Worm (Caenorhabditis elegans): Measurements from ENCODE around the gene ooc-3.

Gene ooc-3

DNA sequence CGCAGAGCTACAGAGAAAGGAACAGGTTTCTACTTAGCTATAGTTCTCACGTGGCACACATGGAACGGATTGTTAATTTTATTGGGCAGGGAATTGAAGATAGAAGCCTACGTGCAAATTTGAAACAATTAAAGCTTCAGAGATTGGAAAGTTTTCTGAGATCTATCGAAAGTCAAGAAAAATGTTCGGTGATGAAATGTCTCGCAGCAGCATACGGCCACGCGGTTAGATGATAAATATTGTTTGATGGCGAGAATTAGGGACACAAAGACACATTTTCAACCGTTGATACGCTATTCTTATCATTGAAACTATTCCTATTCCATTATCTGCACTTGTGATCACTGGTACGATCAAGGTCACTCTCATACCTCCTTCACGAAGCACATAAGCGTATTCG lies 22.6 kb downstream of the ooc-3 start (continued):
- no peak for TF ChIP-seq ceh-63 (GFP tag; optimal IDR thresholded peaks at IDR 0.05)
- no peak for TF ChIP-seq egl-13 (tag; optimal IDR thresholded peaks at IDR 0.05)
- no peak for TF ChIP-seq aly-2 (tag; optimal IDR thresholded peaks at IDR 0.05)
- no peak for TF ChIP-seq elt-2 (tag; optimal IDR thresholded peaks at IDR 0.05)
- no peak for TF ChIP-seq pag-3 (tag; optimal IDR thresholded peaks at IDR 0.05; ENCODE audit: borderline replicate concordance, insufficient read depth)
- no peak for TF ChIP-seq unc-86 (tag; optimal IDR thresholded peaks at IDR 0.05)
- no peak for TF ChIP-seq grh-1 (GFP tag; IDR thresholded peaks at IDR 0.05)
- TF ChIP-seq efl-3 (GFP tag; optimal IDR thresholded peaks at IDR 0.05), result no peak
- TF ChIP-seq unc-130 (tag; optimal IDR thresholded peaks at IDR 0.05), result peak; percentile 22
- TF ChIP-seq dpl-1 (GFP tag; optimal IDR thresholded peaks at IDR 0.05), result peak in 1 of 3 experiments; percentile 30
- TF ChIP-seq elt-3 (tag; optimal IDR thresholded peaks at IDR 0.05), result peak; percentile 2 to 93 (median 73)

DNA sequence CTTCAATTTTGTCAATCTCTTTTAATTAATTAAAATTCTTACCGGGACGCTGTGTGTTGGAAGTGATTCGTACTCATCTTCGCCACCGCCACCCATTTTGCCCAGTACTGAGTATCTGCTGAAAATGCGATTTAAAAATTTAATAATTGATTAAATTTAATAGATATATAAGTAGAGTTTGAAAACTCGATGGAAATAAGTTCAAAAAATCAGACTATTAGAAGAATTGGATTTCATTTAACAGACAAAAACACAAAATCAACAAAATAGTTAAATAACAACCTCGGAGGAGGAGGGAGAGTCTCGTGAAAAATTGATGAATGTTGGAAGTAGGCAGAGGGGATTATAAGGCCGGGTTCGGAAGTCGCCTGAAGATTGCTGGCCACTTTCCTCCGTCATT lies 23.2 kb downstream of the ooc-3 start, which contains the start of gene mfn-1:
Gene mfn-1, minus strand, starts transcription at position 101 of the 400 bp plus-strand sequence.
- TF ChIP-seq C16A3.4 (tag; optimal IDR thresholded peaks at IDR 0.05), result no peak
- no peak for TF ChIP-seq efl-1 (optimal IDR thresholded peaks at IDR 0.05)
- TF ChIP-seq efl-1 (GFP tag; optimal IDR thresholded peaks at IDR 0.05 in 1 of 2), result peak in 1 of 2 experiments; percentile 26

DNA sequence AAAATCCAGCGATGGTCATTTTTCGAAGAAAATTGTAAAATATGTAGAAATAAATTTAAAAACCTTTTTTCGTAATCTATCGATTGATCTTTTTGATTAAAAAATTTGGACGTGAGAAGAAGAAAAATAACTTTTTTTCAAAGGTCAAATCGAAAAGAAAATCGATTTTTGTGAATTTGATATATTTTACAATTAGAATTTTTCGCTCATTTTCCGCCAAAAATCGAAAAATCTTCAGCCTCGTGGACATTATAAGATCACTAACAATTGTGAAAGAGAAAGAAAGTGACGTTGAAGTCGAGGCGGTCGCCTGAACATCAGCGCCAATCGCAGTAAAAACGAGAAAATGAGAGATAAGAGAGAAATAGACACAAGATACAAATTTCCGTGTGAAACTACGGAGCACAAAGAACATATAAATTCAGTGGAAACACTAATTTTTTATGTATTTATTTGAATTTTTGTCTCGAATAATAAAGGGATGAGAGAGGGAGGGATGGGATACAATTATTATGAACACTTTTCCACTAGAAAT lies 25.5 kb downstream of the ooc-3 start, which contains the start of gene cisd-1:
Gene cisd-1, minus strand, starts transcription at position 51 of the 535 bp plus-strand sequence.
- TF ChIP-seq ztf-4 (tag; optimal IDR thresholded peaks at IDR 0.05) (no peak), tbx-2 (tag; optimal IDR thresholded peaks at IDR 0.05) (peak; percentile 0), blmp-1 (tag; optimal IDR thresholded peaks at IDR 0.05) (peak; percentile 82), elt-2 (tag; optimal IDR thresholded peaks at IDR 0.05) (peak; percentile 33), nhr-90 (tag; optimal IDR thresholded peaks at IDR 0.05; ENCODE audit: poor library complexity) (peak; percentile 10), nhr-12 (tag; optimal IDR thresholded peaks at IDR 0.05) (no peak), nhr-85 (tag) (peak; percentile 16), mep-1 (tag; optimal IDR thresholded peaks at IDR 0.05) (peak; percentile 10), nhr-71 (tag; optimal IDR thresholded peaks at IDR 0.05) (peak; percentile 32), lin-35 (GFP tag; optimal IDR thresholded peaks at IDR 0.05) (peak in 1 of 2 experiments; percentile 34), mdl-1 (tag; optimal IDR thresholded peaks at IDR 0.05) (peak in 1 of 2 experiments; percentile 11), aly-2 (tag; optimal IDR thresholded peaks at IDR 0.05) (no peak), elt-3 (tag; optimal IDR thresholded peaks at IDR 0.05) (peak in 1 of 6 experiments; percentile 1), lin-14 (GFP tag; optimal IDR thresholded peaks at IDR 0.05) (peak; percentile 49), snu-23 (GFP tag; optimal IDR thresholded peaks at IDR 0.05) (peak; percentile 28), fkh-10 (GFP tag; optimal IDR thresholded peaks at IDR 0.05) (no peak), efl-3 (GFP tag; optimal IDR thresholded peaks at IDR 0.05) (no peak), sup-37 (GFP tag; optimal IDR thresholded peaks at IDR 0.05) (no peak), nhr-19 (GFP tag; conservative IDR thresholded peaks at IDR 0.05) (peak; percentile 30; the same call in 1 of the 2 replicates)

- TF ChIP-seq lin-39 (tag; optimal IDR thresholded peaks at IDR 0.05), result no peak
- TF ChIP-seq tbx-2 (tag; optimal IDR thresholded peaks at IDR 0.05), result no peak
- no peak for TF ChIP-seq efl-1 (optimal IDR thresholded peaks at IDR 0.05)
- TF ChIP-seq efl-1 (GFP tag; optimal IDR thresholded peaks at IDR 0.05 in 1 of 2), result no peak
- TF ChIP-seq efl-3 (GFP tag; optimal IDR thresholded peaks at IDR 0.05), result no peak
These were observed 27.6 kb downstream of the ooc-3 start, which contains the start of gene klp-17 for ce11 chrII:11467541-11467940. Gene klp-17 (minus strand): TSS chrII:11467641.

DNA sequence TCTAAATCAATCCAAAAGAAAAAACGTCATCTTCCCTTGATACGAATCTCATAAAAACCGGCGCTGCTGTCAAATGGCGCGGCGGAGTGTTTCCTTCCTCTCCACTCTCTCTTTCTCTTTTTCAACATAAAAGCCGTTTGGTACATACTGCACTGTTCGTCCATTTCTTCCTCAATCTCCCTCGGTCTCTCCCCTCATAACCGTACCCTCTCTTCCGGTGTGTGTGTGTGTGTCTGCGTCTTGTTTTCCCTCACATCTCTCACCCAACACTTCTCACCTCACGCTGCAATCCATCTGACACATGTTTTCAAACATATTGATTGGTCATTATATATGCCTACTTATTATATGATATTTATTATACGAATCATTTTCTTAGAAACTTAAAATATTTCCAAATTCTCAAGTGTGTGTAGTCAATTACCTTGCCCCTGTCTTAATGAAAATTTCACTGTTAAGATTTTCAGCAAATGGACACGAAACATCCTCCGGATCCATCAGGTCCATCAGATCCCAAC lies 30.6 kb downstream of the ooc-3 start, which contains the start of the genes aars-1 and rga-1:
Gene aars-1, minus strand, starts transcription at position 71 of the 518 bp plus-strand sequence.
Gene rga-1, plus strand, starts transcription at position 468 of the 518 bp plus-strand sequence.
- TF ChIP-seq C34B4.2 (tag; optimal IDR thresholded peaks at IDR 0.05), result no peak
- TF ChIP-seq nhr-237 (tag; optimal IDR thresholded peaks at IDR 0.05), result no peak
- TF ChIP-seq xbp-1 (tag; optimal IDR thresholded peaks at IDR 0.05), result peak; percentile 24
- peak in 1 of 2 experiments; percentile 16 for TF ChIP-seq ztf-11 (tag; optimal IDR thresholded peaks at IDR 0.05)
- peak; percentile 16 for TF ChIP-seq nhr-47 (tag; optimal IDR thresholded peaks at IDR 0.05)
- no peak for TF ChIP-seq tlp-1 (tag; optimal IDR thresholded peaks at IDR 0.05)
- peak; percentile 61 for TF ChIP-seq rnt-1 (tag; optimal IDR thresholded peaks at IDR 0.05)
- no peak for TF ChIP-seq lin-15B (tag; optimal IDR thresholded peaks at IDR 0.05)
- peak; percentile 36 for TF ChIP-seq dsc-1 (tag; optimal IDR thresholded peaks at IDR 0.05)
- TF ChIP-seq nhr-19 (GFP tag; conservative IDR thresholded peaks at IDR 0.05), result peak; percentile 33
- no peak for TF ChIP-seq lin-13 (GFP tag; optimal IDR thresholded peaks at IDR 0.05)
- peak; percentile 16 for TF ChIP-seq nhr-77 (tag; optimal IDR thresholded peaks at IDR 0.05)
- TF ChIP-seq alr-1 (tag; optimal IDR thresholded peaks at IDR 0.05; ENCODE audit: borderline replicate concordance), result no peak
- TF ChIP-seq elt-3 (tag; optimal IDR thresholded peaks at IDR 0.05), result peak in 3 of 6 experiments; percentile 5 to 57 (median 55)
- TF ChIP-seq blmp-1 (tag; optimal IDR thresholded peaks at IDR 0.05), result peak; percentile 88
- TF ChIP-seq lin-14 (GFP tag; optimal IDR thresholded peaks at IDR 0.05), result peak; percentile 87
- TF ChIP-seq lir-3 (tag; optimal IDR thresholded peaks at IDR 0.05; ENCODE audit: poor library complexity), result peak; percentile 32

Measured in whole organism, L1 larva.